Worm (Caenorhabditis elegans) whole organism, late embryonic: ENCODE measurements around the gene Y7A5A.6.

ENCODE experiments used
- C08G9.2 ChIP-seq: sonication (generic microtip); optimal IDR thresholded peaks from 2 replicates; lab custom pipeline; 2016; ENCODE audit warnings: mild to moderate bottlenecking, missing genetic modification characterization, moderate library complexity, missing compliant biosample characterization
- C38D4.7 ChIP-seq: fragments of 200-800 bp; sonication (Bioruptor generic); optimal IDR thresholded peaks from 2 replicates; lab custom pipeline; 2018; ENCODE audit warnings: mild to moderate bottlenecking, missing genetic modification characterization, moderate library complexity, missing compliant biosample characterization
- F13H6.1 ChIP-seq: sonication (generic microtip); optimal IDR thresholded peaks from 2 replicates; lab custom pipeline; 2016; ENCODE audit warnings: missing genetic modification characterization, missing compliant biosample characterization
- K02D7.2 ChIP-seq: sonication (generic microtip); optimal IDR thresholded peaks from 2 replicates; lab custom pipeline; 2017; ENCODE audit warnings: mild to moderate bottlenecking, missing genetic modification characterization, missing compliant biosample characterization
- K09A11.1 ChIP-seq: sonication (generic microtip); optimal IDR thresholded peaks from 2 replicates; lab custom pipeline; 2017; ENCODE audit warnings: antibody characterized with exemption, mild to moderate bottlenecking, missing genetic modification characterization, missing compliant biosample characterization; ENCODE audit not compliant: insufficient read depth
- T23F11.4 ChIP-seq: fragments of 200-800 bp; sonication (Bioruptor generic); optimal IDR thresholded peaks from 2 replicates; lab custom pipeline; 2018; ENCODE audit warnings: mild to moderate bottlenecking, missing genetic modification characterization, missing compliant biosample characterization
- Y22D7AL.16 ChIP-seq: sonication (generic microtip); optimal IDR thresholded peaks from 2 replicates; lab custom pipeline; 2016; ENCODE audit warnings: missing genetic modification characterization, missing compliant biosample characterization
- ahr-1 ChIP-seq: sonication (generic microtip); optimal IDR thresholded peaks from 2 replicates; lab custom pipeline; 2016; ENCODE audit warnings: missing genetic modification characterization, missing compliant biosample characterization
- ama-1 ChIP-seq: fragments of 150-350 bp; optimal IDR thresholded peaks from 2 replicates; lab custom pipeline; 2014
- ceh-2 ChIP-seq: sonication (generic microtip); optimal IDR thresholded peaks from 2 replicates; lab custom pipeline; 2016; ENCODE audit warnings: missing genotype, missing genetic modification characterization, missing compliant biosample characterization
- ceh-34 ChIP-seq: sonication (generic microtip); optimal IDR thresholded peaks from 2 replicates; lab custom pipeline; 2016; ENCODE audit warnings: mild to moderate bottlenecking, missing genetic modification characterization, missing compliant biosample characterization
- ceh-48 ChIP-seq: sonication (generic microtip); optimal IDR thresholded peaks from 2 replicates; lab custom pipeline; 2016; ENCODE audit warnings: missing genetic modification characterization, inconsistent platforms, missing compliant biosample characterization
- dmd-4 ChIP-seq: sonication (generic microtip); optimal IDR thresholded peaks from 2 replicates; lab custom pipeline; 2016; ENCODE audit warnings: borderline replicate concordance, missing genetic modification characterization, missing compliant biosample characterization
- dve-1 ChIP-seq: sonication (generic microtip); optimal IDR thresholded peaks from 2 replicates; lab custom pipeline; 2017; ENCODE audit warnings: antibody characterized with exemption, mild to moderate bottlenecking, missing genetic modification characterization, missing compliant biosample characterization
- elt-2 ChIP-seq: sonication (generic microtip); optimal IDR thresholded peaks from 2 replicates; lab custom pipeline; 2016; ENCODE audit warnings: missing genetic modification reagents, missing genetic modification characterization, missing compliant biosample characterization
- elt-4 ChIP-seq: sonication (generic microtip); optimal IDR thresholded peaks from 2 replicates; lab custom pipeline; 2016; ENCODE audit warnings: missing genetic modification characterization, missing compliant biosample characterization
- fax-1 ChIP-seq: sonication (generic microtip); optimal IDR thresholded peaks from 2 replicates; lab custom pipeline; 2016; ENCODE audit warnings: missing genotype, missing genetic modification characterization, missing compliant biosample characterization
- fkh-6 ChIP-seq: sonication (generic microtip); optimal IDR thresholded peaks from 2 replicates; lab custom pipeline; 2016; ENCODE audit warnings: missing genetic modification characterization, missing compliant biosample characterization
- gmeb-2 ChIP-seq: sonication (generic microtip); optimal IDR thresholded peaks from 2 replicates; lab custom pipeline; 2016; ENCODE audit warnings: missing genetic modification characterization, inconsistent platforms, missing compliant biosample characterization
- hlh-15 ChIP-seq: sonication (generic microtip); optimal IDR thresholded peaks from 2 replicates; lab custom pipeline; 2016; ENCODE audit warnings: missing genetic modification characterization, missing compliant biosample characterization
- hlh-30 ChIP-seq: sonication (generic microtip); optimal IDR thresholded peaks from 2 replicates; lab custom pipeline; 2017; ENCODE audit warnings: antibody characterized with exemption, missing genetic modification characterization, missing compliant biosample characterization; ENCODE audit not compliant: insufficient read depth
- nfya-1 ChIP-seq: sonication (generic microtip); optimal IDR thresholded peaks from 2 replicates; lab custom pipeline; 2017; ENCODE audit warnings: missing genetic modification characterization, mild to moderate bottlenecking, missing compliant biosample characterization, antibody characterized with exemption, moderate library complexity
- odd-2 ChIP-seq: sonication (generic microtip); optimal IDR thresholded peaks from 2 replicates; lab custom pipeline; 2017; ENCODE audit warnings: antibody characterized with exemption, mild to moderate bottlenecking, missing genetic modification characterization, missing compliant biosample characterization
- pat-9 ChIP-seq: fragments of 200-800 bp; sonication (Bioruptor generic); optimal IDR thresholded peaks from 2 replicates; lab custom pipeline; 2018; ENCODE audit warnings: mild to moderate bottlenecking, missing genetic modification characterization, moderate library complexity, missing compliant biosample characterization
- pha-4 ChIP-seq: fragments of 150-350 bp; optimal IDR thresholded peaks from 2 replicates; lab custom pipeline; 2018; ENCODE audit warnings: missing biosample characterization, missing genetic modification reagents, missing genetic modification characterization
- pqm-1 ChIP-seq: sonication (generic microtip); optimal IDR thresholded peaks from 2 replicates; lab custom pipeline; 2016; ENCODE audit warnings: missing genetic modification characterization, missing compliant biosample characterization
- pros-1 ChIP-seq: fragments of 150-350 bp; optimal IDR thresholded peaks from 2 replicates; lab custom pipeline; 2014; ENCODE audit warnings: missing biosample characterization, missing genetic modification reagents, missing genetic modification characterization
- ref-2 ChIP-seq: sonication (generic microtip); optimal IDR thresholded peaks from 2 replicates; lab custom pipeline; 2016; ENCODE audit warnings: missing genetic modification characterization, missing compliant biosample characterization
- sdc-2 ChIP-seq: sonication (generic microtip); optimal IDR thresholded peaks from 2 replicates; lab custom pipeline; 2016; ENCODE audit warnings: missing genotype, missing genetic modification characterization, missing compliant biosample characterization
- sox-2 ChIP-seq: fragments of 200-800 bp; sonication (Bioruptor generic); IDR thresholded peaks from 2 replicates; pipeline ENCODE4 v1.3.6; 2022; ENCODE audit warnings: missing genetic modification reagents, missing genetic modification characterization, missing compliant biosample characterization
- sox-4 ChIP-seq: sonication (generic microtip); optimal IDR thresholded peaks from 2 replicates; lab custom pipeline; 2017; ENCODE audit warnings: mild to moderate bottlenecking, missing genetic modification characterization, inconsistent platforms, missing compliant biosample characterization
- syd-9 ChIP-seq: sonication (generic microtip); optimal IDR thresholded peaks from 2 replicates; lab custom pipeline; 2016; ENCODE audit warnings: mild to moderate bottlenecking, missing genetic modification characterization, moderate library complexity, missing compliant biosample characterization
- tbx-2 ChIP-seq: sonication (generic microtip); optimal IDR thresholded peaks from 2 replicates; lab custom pipeline; 2016; ENCODE audit warnings: missing genetic modification characterization, missing compliant biosample characterization
- ttx-3 ChIP-seq: sonication (generic microtip); optimal IDR thresholded peaks from 2 replicates; lab custom pipeline; 2016; ENCODE audit warnings: missing genetic modification reagents, missing genetic modification characterization, missing compliant biosample characterization
- unc-42 ChIP-seq: sonication (generic microtip); optimal IDR thresholded peaks from 2 replicates; lab custom pipeline; 2016; ENCODE audit warnings: missing genotype, missing genetic modification characterization, missing compliant biosample characterization
- unc-55 ChIP-seq: sonication (generic microtip); optimal IDR thresholded peaks from 2 replicates; lab custom pipeline; 2017; ENCODE audit warnings: missing biosample characterization, missing genetic modification reagents, missing genetic modification characterization
- ztf-16 ChIP-seq: sonication (generic microtip); optimal IDR thresholded peaks from 2 replicates; lab custom pipeline; 2017; ENCODE audit warnings: missing genetic modification characterization, missing compliant biosample characterization

The Y7A5A.6 gene

ce11 chrX:15796633-15797032, 2.9 kb downstream of the Y7A5A.6 start:
- TF ChIP-seq pha-4 = no peak

- TF ChIP-seq T23F11.4 (GFP tag; lab: Kevin White, UChicago) = no peak
- no peak for TF ChIP-seq K09A11.1 (tag; lab: Kevin White, UChicago)
Observed at ce11 chrX:15794977-15795376, 4.5 kb downstream of the Y7A5A.6 start, which contains the start of gene Y7A5A.10. Gene Y7A5A.10, minus strand, starts transcription at chrX:15795077.

- TF ChIP-seq sdc-2 = no peak
- TF ChIP-seq hlh-15 (tag; lab: Kevin White, UChicago) = no peak
- no peak for TF ChIP-seq ahr-1 (tag; lab: Kevin White, UChicago)
- TF ChIP-seq ceh-48 (tag; lab: Kevin White, UChicago) = no peak
- TF ChIP-seq pat-9 = no peak
- no peak for TF ChIP-seq ama-1
- TF ChIP-seq gmeb-2 = no peak
- no peak for TF ChIP-seq dve-1 (tag; lab: Kevin White, UChicago)
- TF ChIP-seq sox-4 (tag; lab: Kevin White, UChicago) = no peak
Observed at ce11 chrX:15786726-15787125, 12.8 kb downstream of the Y7A5A.6 start, which contains the start of gene Y7A5A.5. Gene Y7A5A.5, minus strand, starts transcription at chrX:15786826.

ce11 chrX:15784570-15784969, 14.9 kb downstream of the Y7A5A.6 start, which contains the start of gene Y7A5A.3:
Gene Y7A5A.3, minus strand, starts transcription at chrX:15784670.
- TF ChIP-seq fax-1 (tag; lab: Kevin White, UChicago) (no peak), syd-9 (tag; lab: Kevin White, UChicago) (no peak), ceh-34 (tag; lab: Kevin White, UChicago) (no peak), unc-55 (GFP tag; lab: Kevin White, UChicago) (no peak), ref-2 (tag; lab: Kevin White, UChicago) (no peak), T23F11.4 (GFP tag; lab: Kevin White, UChicago) (no peak), ttx-3 (tag; lab: Kevin White, UChicago) (no peak), K02D7.2 (no peak), ama-1 (no peak), ztf-16 (no peak), odd-2 (tag; lab: Kevin White, UChicago) (no peak), C08G9.2 (no peak)

DNA sequence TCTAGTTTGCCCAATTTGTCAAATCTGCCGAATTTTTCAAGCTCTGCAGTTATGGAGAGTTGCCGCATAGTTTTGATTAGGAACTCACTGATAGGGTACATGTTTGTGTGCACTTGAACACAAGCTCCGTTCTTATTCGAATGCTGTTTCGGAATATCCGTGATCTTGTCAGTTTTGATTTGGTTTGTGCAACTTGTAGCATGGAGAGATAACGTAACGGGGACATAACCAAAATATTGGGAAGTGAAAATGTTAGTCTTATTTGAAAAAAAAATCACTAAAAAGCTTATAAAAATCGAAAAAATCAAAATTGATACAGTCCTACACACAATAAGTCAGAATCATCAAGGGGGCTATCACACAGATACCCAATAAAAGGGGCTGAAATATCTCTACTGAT, 17.5 kb downstream of the Y7A5A.6 start, which contains the start of gene Y7A5A.24:
TSS of gene Y7A5A.24 (minus strand) at position 101 of the 400 bp plus-strand sequence.
- TF ChIP-seq unc-55 (GFP tag; lab: Kevin White, UChicago) (no peak), pqm-1 (tag; lab: Kevin White, UChicago) (no peak), Y22D7AL.16 (no peak)

DNA sequence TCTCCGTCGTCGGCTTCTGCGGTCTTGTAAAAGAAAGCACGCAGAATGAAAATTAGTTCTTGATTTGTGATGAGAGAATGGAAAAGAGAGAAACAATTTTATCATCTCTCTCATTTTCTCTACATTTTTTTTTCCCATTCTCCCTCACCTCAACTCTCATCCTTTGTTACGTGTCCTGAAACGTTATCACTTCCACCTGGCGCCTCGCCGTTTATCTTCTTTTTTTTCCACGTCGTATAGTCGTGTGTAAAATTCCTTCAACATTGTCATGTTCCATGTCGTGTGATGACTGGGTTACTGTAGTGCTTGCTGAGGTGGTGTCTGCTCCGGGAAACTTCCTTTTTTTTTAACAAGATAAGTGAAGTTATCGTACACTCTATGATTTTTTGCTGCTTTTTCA, 20.0 kb downstream of the Y7A5A.6 start:
- TF ChIP-seq pros-1 (tag; lab: Kevin White, UChicago) (no peak), C38D4.7 (no peak), Y22D7AL.16 (no peak), C08G9.2 (no peak), nfya-1 (no peak), elt-2 (tag; lab: Kevin White, UChicago) (no peak), dmd-4 (tag; lab: Kevin White, UChicago) (no peak), pat-9 (no peak), elt-4 (tag; lab: Kevin White, UChicago) (no peak), tbx-2 (no peak), gmeb-2 (no peak), unc-42 (tag; lab: Kevin White, UChicago) (no peak), F13H6.1 (tag; lab: Kevin White, UChicago) (no peak), hlh-30 (no peak), ceh-2 (no peak), ttx-3 (tag; lab: Kevin White, UChicago) (no peak), ztf-16 (no peak), fkh-6 (tag; lab: Kevin White, UChicago) (no peak), sox-2 (GFP tag; lab: Robert Waterston, UW) (no peak)
